Fruit fly (Drosophila melanogaster) S2 (cell line): ENCODE measurements around the gene brm.

ENCODE experiments used
- CG8478 ChIP-seq: fragments of >200 bp; optimal IDR thresholded peaks from 2 replicates; lab custom pipeline; 2018
- CTCF ChIP-seq, 2 experiments: fragments of >200 bp; optimal IDR thresholded peaks; 2 replicates each; lab custom pipeline; 2018

DNA sequence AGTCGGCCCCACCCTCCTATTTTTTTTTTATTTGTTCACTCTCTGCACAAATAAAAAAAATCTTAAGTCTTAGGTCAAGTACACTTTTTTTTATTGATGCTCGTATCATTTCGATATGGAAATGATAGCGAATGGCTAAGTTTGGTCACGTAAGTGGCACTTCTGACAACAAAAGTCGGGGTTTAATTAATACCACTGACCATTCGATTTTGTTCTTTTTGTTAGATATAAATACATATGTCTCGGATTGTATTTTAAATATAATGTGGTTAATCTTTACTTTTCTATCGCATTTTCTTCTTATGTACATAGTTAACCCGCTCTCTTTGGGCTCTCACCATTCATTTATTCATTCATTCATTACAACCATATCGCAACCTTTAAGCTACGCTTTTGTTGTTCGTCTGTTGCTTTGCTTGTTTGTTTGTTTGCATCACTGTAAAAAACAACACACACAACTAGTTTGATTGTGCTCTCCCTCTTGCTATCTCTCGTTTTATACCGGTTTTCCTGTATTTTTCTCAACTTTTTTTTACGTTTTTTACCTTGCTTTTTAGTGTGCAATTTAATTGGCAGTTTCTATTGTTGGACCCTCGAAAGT is 19.5 kb upstream of the brm start:
- TF ChIP-seq CTCF (optimal IDR thresholded peaks at IDR 0.05; lab: Kevin White, UChicago) (no peak), CG8478 (lab: Kevin White, UChicago) (no peak)
